Worm (Caenorhabditis elegans) whole organism, midembryonic: Measurements from ENCODE around the gene C53A3.3.
"Not testable (repeated sequence)": the region's sequence is repeated elsewhere in the genome, so short reads cannot be mapped to it uniquely, and the experiment has no call there.

Experiments used
- T22C8.4 ChIP-seq: fragments of 200-800 bp; sonication (Bioruptor generic); IDR thresholded peaks from 2 replicates; pipeline ENCODE4 v1.3.6; 2022; ENCODE audit warnings: missing genetic modification characterization, missing compliant biosample characterization
- cog-1 ChIP-seq: sonication (generic microtip); optimal IDR thresholded peaks from 2 replicates; lab custom pipeline; 2016; ENCODE audit warnings: missing genetic modification characterization, missing compliant biosample characterization
- flt-1 ChIP-seq: fragments of 200-800 bp; sonication (Bioruptor generic); IDR thresholded peaks from 2 replicates; pipeline ENCODE4 v1.3.6; 2022; ENCODE audit warnings: missing genetic modification characterization, missing compliant biosample characterization
- klf-2 ChIP-seq: fragments of 200-800 bp; sonication (Bioruptor generic); conservative IDR thresholded peaks from 2 replicates; pipeline ENCODE4 v1.3.6; 2022; ENCODE audit warnings: missing genetic modification reagents, missing genetic modification characterization, missing compliant biosample characterization
- med-1 ChIP-seq: sonication (generic microtip); optimal IDR thresholded peaks from 2 replicates; lab custom pipeline; 2017; ENCODE audit warnings: missing genetic modification characterization, mild to moderate bottlenecking, missing compliant biosample characterization, antibody characterized with exemption, missing genetic modification reagents; ENCODE audit not compliant: insufficient read depth
- ref-1 ChIP-seq: fragments of 200-800 bp; sonication (Bioruptor generic); conservative IDR thresholded peaks from 2 replicates; pipeline ENCODE4 v1.3.6; 2022; ENCODE audit warnings: missing genetic modification reagents, missing genetic modification characterization, missing compliant biosample characterization
- tab-1 ChIP-seq: fragments of 200-800 bp; sonication (Bioruptor generic); IDR thresholded peaks from 2 replicates; pipeline ENCODE4 v1.3.6; 2022; ENCODE audit warnings: missing genetic modification characterization, missing compliant biosample characterization
- ztf-23 ChIP-seq: fragments of 200-800 bp; sonication (Bioruptor generic); IDR thresholded peaks from 2 replicates; pipeline ENCODE4 v1.3.6; 2022; ENCODE audit warnings: missing genetic modification reagents, missing genetic modification characterization, missing compliant biosample characterization
- ztf-29 ChIP-seq: fragments of 200-800 bp; sonication (Bioruptor generic); IDR thresholded peaks from 2 replicates; pipeline ENCODE4 v1.3.6; 2022; ENCODE audit warnings: missing genetic modification reagents, missing genetic modification characterization, missing compliant biosample characterization

- not testable (repeated sequence) for TF ChIP-seq cog-1 (tag; lab: Kevin White, UChicago); tab-1 (GFP tag; lab: Robert Waterston, UW); klf-2; T22C8.4 (GFP tag; lab: Robert Waterston, UW); flt-1 (GFP tag; lab: Robert Waterston, UW); med-1 (GFP tag; lab: Kevin White, UChicago); ztf-29 (GFP tag; lab: Robert Waterston, UW); ztf-23 (GFP tag; lab: Robert Waterston, UW)
- peak; percentile 42; the same call in 1 of the 2 replicates for TF ChIP-seq ref-1 (GFP tag; lab: Robert Waterston, UW)
Observed at ce11 chrV:5755203-5755693, 1.0 kb upstream of the C53A3.3 start, which contains the start of gene K09H11.11.
